Fruit fly (Drosophila melanogaster): ENCODE data around the gene mah.

mah gene

dm6 chr3R:24976144-24976543 lies 28.7 kb downstream of the mah start:
- TF ChIP-seq Taf1 (GFP tag; IDR thresholded peaks at IDR 0.05) = no peak
- peak; percentile 42 for TF ChIP-seq sens (GFP tag)

- TF ChIP-seq Sox102F (GFP tag; optimal IDR thresholded peaks at IDR 0.05) = peak; percentile 61
- TF ChIP-seq so (GFP tag; IDR thresholded peaks at IDR 0.05) = peak; percentile 43; the same call in 1 of the 3 replicates
- TF ChIP-seq en (GFP tag; optimal IDR thresholded peaks at IDR 0.05) = no peak
- TF ChIP-seq Eip74EF (GFP tag; optimal IDR thresholded peaks at IDR 0.05) = peak in 1 of 2 experiments; percentile 55
- no peak for TF ChIP-seq CG1024 (GFP tag; IDR thresholded peaks at IDR 0.05)
- no peak for TF ChIP-seq CG9876 (GFP tag; optimal IDR thresholded peaks at IDR 0.05)
- TF ChIP-seq zfh1 (GFP tag; IDR thresholded peaks at IDR 0.05) = no peak
- TF ChIP-seq Xbp1 (GFP tag; optimal IDR thresholded peaks at IDR 0.05) = peak; percentile 30
- no peak for TF ChIP-seq NC2β (GFP tag; optimal IDR thresholded peaks at IDR 0.05)
- peak; percentile 48 for TF ChIP-seq CG2120 (GFP tag; optimal IDR thresholded peaks at IDR 0.05)
- TF ChIP-seq Atf3 (GFP tag; optimal IDR thresholded peaks at IDR 0.05) = no peak
- 0 out of 2 replicates have a peak, but pooled peaks have one; percentile 41 for TF ChIP-seq CG9215 (GFP tag; IDR thresholded peaks at IDR 0.05)
- no peak for TF ChIP-seq Fer1 (GFP tag; optimal IDR thresholded peaks at IDR 0.05)
- no peak for TF ChIP-seq CG10959 (GFP tag; IDR thresholded peaks at IDR 0.05)
- TF ChIP-seq CG10267 (tag; optimal IDR thresholded peaks at IDR 0.05) = peak; percentile 42
- no peak for TF ChIP-seq Doc3 (GFP tag; IDR thresholded peaks at IDR 0.05; ENCODE audit: partially characterized antibody)
- TF ChIP-seq cwo (GFP tag; optimal IDR thresholded peaks at IDR 0.05) = peak; percentile 62
- no peak for TF ChIP-seq Dip3 (GFP tag; optimal IDR thresholded peaks at IDR 0.05)
- TF ChIP-seq Oaz (GFP tag; IDR thresholded peaks at IDR 0.05) = 0 out of 2 replicates have a peak, but pooled peaks have one; percentile 18
- peak; percentile 53 for TF ChIP-seq Hand (GFP tag; optimal IDR thresholded peaks at IDR 0.05)
- TF ChIP-seq chn (GFP tag; optimal IDR thresholded peaks at IDR 0.05) = no peak
- TF ChIP-seq B-H2 (GFP tag; optimal IDR thresholded peaks at IDR 0.05) = no peak
- peak; percentile 75 for TF ChIP-seq CG17361 (GFP tag; IDR thresholded peaks at IDR 0.05)
- no peak for TF ChIP-seq aop (GFP tag; IDR thresholded peaks at IDR 0.05)
- TF ChIP-seq CG4730 (GFP tag; IDR thresholded peaks at IDR 0.05) = 0 out of 2 replicates have a peak, but pooled peaks have one; percentile 10
- no peak for TF ChIP-seq pfk (GFP tag; optimal IDR thresholded peaks at IDR 0.05)
- no peak for TF ChIP-seq sens-2 (GFP tag; IDR thresholded peaks at IDR 0.05)
- TF ChIP-seq corto (GFP tag; optimal IDR thresholded peaks at IDR 0.05) = peak; percentile 9
- no peak for TF ChIP-seq Sry-δ (GFP tag; optimal IDR thresholded peaks at IDR 0.05)
- TF ChIP-seq nmo (GFP tag; optimal IDR thresholded peaks at IDR 0.05) = peak; percentile 73
- no peak for TF ChIP-seq bigmax (GFP tag; optimal IDR thresholded peaks at IDR 0.05)
- TF ChIP-seq CG4820 (GFP tag; optimal IDR thresholded peaks at IDR 0.05) = peak; percentile 4
- TF ChIP-seq Dbx (GFP tag; IDR thresholded peaks at IDR 0.05) = no peak
- peak; percentile 44 for TF ChIP-seq caup (GFP tag; optimal IDR thresholded peaks at IDR 0.05; ENCODE audit: severe bottlenecking)
- no peak for TF ChIP-seq gcm2 (GFP tag; optimal IDR thresholded peaks at IDR 0.05)
- TF ChIP-seq CG4404 (GFP tag; IDR thresholded peaks at IDR 0.05) = peak; percentile 19; the same call in 1 of the 2 replicates
- TF ChIP-seq CG10147 (GFP tag; optimal IDR thresholded peaks at IDR 0.05) = peak; percentile 31
- no peak for TF ChIP-seq sob (GFP tag; IDR thresholded peaks at IDR 0.05)
- peak; percentile 51 for TF ChIP-seq CG6765 (GFP tag; optimal IDR thresholded peaks at IDR 0.05)
- peak; percentile 75 for TF ChIP-seq row (GFP tag; IDR thresholded peaks at IDR 0.05)
- TF ChIP-seq PHDP (tag; optimal IDR thresholded peaks at IDR 0.05) = peak; percentile 61
- no peak for TF ChIP-seq CG42726 (GFP tag; IDR thresholded peaks at IDR 0.05; ENCODE audit: partially characterized antibody)
- TF ChIP-seq maf-S (GFP tag; optimal IDR thresholded peaks at IDR 0.05) = no peak
- TF ChIP-seq CG11560 (tag; IDR thresholded peaks at IDR 0.05) = no peak
- TF ChIP-seq CG9932 (GFP tag; IDR thresholded peaks at IDR 0.05) = peak; percentile 35; the same call in 1 of the 2 replicates
These were observed 36.4 kb downstream of the mah start, which contains the start of gene tnc for dm6 chr3R:24983537-24984501. TSS of gene tnc (plus strand) at chr3R:24984384.

Measured in whole organism, embryonic.